Fruit fly (Drosophila melanogaster) whole organism, embryonic: ENCODE results near the gene gcm.

Source experiments
- Atf-2 ChIP-seq: fragments of 200-800 bp; sonication (Bioruptor generic); optimal IDR thresholded peaks from 2 replicates; lab custom pipeline; 2016; ENCODE audit warnings: missing biosample characterization, missing genetic modification characterization
- CG10321 ChIP-seq: fragments of 200-800 bp; sonication (Bioruptor generic); IDR thresholded peaks from 2 replicates; pipeline ENCODE4 v1.3.6; 2022; ENCODE audit warnings: missing biosample characterization, missing genetic modification characterization
- CG10462 ChIP-seq: fragments of 200-800 bp; sonication (Bioruptor generic); optimal IDR thresholded peaks from 2 replicates; lab custom pipeline; 2016; ENCODE audit warnings: missing biosample characterization, missing genetic modification characterization
- CG12236 ChIP-seq: fragments of 200-800 bp; sonication (Bioruptor generic); optimal IDR thresholded peaks from 2 replicates; lab custom pipeline; 2016; ENCODE audit warnings: missing biosample characterization, missing genetic modification characterization
- CG13123 ChIP-seq: fragments of 200-800 bp; sonication (Bioruptor generic); optimal IDR thresholded peaks from 2 replicates; lab custom pipeline; 2016; ENCODE audit warnings: missing biosample characterization, missing genetic modification characterization
- CG13296 ChIP-seq: fragments of 200-800 bp; sonication (Bioruptor generic); optimal IDR thresholded peaks from 3 replicates; lab custom pipeline; 2018; ENCODE audit warnings: missing biosample characterization, mild to moderate bottlenecking, missing genetic modification characterization
- CG13424 ChIP-seq: fragments of 200-800 bp; sonication (Bioruptor generic); optimal IDR thresholded peaks from 2 replicates; lab custom pipeline; 2019; ENCODE audit warnings: missing biosample characterization, mild to moderate bottlenecking, missing genetic modification characterization, moderate library complexity
- CG13624 ChIP-seq: fragments of 200-800 bp; sonication (Bioruptor generic); optimal IDR thresholded peaks from 2 replicates; lab custom pipeline; 2016; ENCODE audit warnings: missing biosample characterization, missing genetic modification characterization
- CG14667 ChIP-seq: fragments of 200-800 bp; sonication (Bioruptor generic); IDR thresholded peaks from 2 replicates; pipeline ENCODE4 v1.3.6; 2022; ENCODE audit warnings: missing biosample characterization, missing genetic modification characterization
- CG1602 ChIP-seq: fragments of 200-800 bp; sonication (Bioruptor generic); optimal IDR thresholded peaks from 3 replicates; lab custom pipeline; 2016; ENCODE audit warnings: missing biosample characterization, missing genetic modification characterization
- CG17385 ChIP-seq: fragments of 200-800 bp; sonication (Bioruptor generic); optimal IDR thresholded peaks from 3 replicates; lab custom pipeline; 2018; ENCODE audit warnings: missing biosample characterization, mild to moderate bottlenecking, missing genetic modification characterization
- CG17802 ChIP-seq: fragments of 200-800 bp; sonication (Bioruptor generic); optimal IDR thresholded peaks from 2 replicates; lab custom pipeline; 2018; ENCODE audit warnings: missing biosample characterization, mild to moderate bottlenecking, missing genetic modification characterization, moderate library complexity
- CG1792 ChIP-seq: fragments of 200-800 bp; sonication (Bioruptor generic); optimal IDR thresholded peaks from 2 replicates; lab custom pipeline; 2016; ENCODE audit warnings: missing biosample characterization, missing genetic modification characterization
- CG2120 ChIP-seq: fragments of 200-800 bp; sonication (Bioruptor generic); optimal IDR thresholded peaks from 3 replicates; lab custom pipeline; 2016; ENCODE audit warnings: missing biosample characterization, missing genetic modification characterization
- CG2129 ChIP-seq: fragments of 200-800 bp; sonication (Bioruptor generic); IDR thresholded peaks from 2 replicates; pipeline ENCODE4 v1.3.6; 2022; ENCODE audit warnings: missing biosample characterization, missing genetic modification characterization; ENCODE audit not compliant: partially characterized antibody
- CG32532 ChIP-seq: fragments of 200-800 bp; sonication (Bioruptor generic); IDR thresholded peaks from 2 replicates; pipeline ENCODE4 v1.3.6; 2022; ENCODE audit warnings: missing biosample characterization, missing genetic modification characterization
- CG32772 ChIP-seq: fragments of 200-800 bp; sonication (Bioruptor generic); IDR thresholded peaks from 2 replicates; pipeline ENCODE4 v1.3.6; 2022; ENCODE audit warnings: missing biosample characterization, missing genetic modification characterization
- CG4424 ChIP-seq: fragments of 200-800 bp; sonication (Bioruptor generic); optimal IDR thresholded peaks from 3 replicates; lab custom pipeline; 2016; ENCODE audit warnings: missing biosample characterization, missing genetic modification characterization
- CG4820 ChIP-seq: fragments of 200-800 bp; sonication (Bioruptor generic); optimal IDR thresholded peaks from 3 replicates; lab custom pipeline; 2016; ENCODE audit warnings: missing biosample characterization, missing genetic modification characterization
- CG5953 ChIP-seq: fragments of 200-800 bp; sonication (Bioruptor generic); IDR thresholded peaks from 2 replicates; pipeline ENCODE4 v1.3.6; 2022; ENCODE audit warnings: missing biosample characterization, missing genetic modification characterization
- CG6254 ChIP-seq: fragments of 200-800 bp; sonication (Bioruptor generic); optimal IDR thresholded peaks from 3 replicates; lab custom pipeline; 2017; ENCODE audit warnings: mild to moderate bottlenecking, missing biosample characterization, missing genetic modification reagents, missing genetic modification characterization
- CG7357 ChIP-seq: fragments of 200-800 bp; sonication (Bioruptor generic); IDR thresholded peaks from 3 replicates; pipeline ENCODE4 v1.3.6; 2022; ENCODE audit warnings: missing biosample characterization, missing genetic modification characterization
- CG8089 ChIP-seq: fragments of 200-800 bp; sonication (Bioruptor generic); optimal IDR thresholded peaks from 3 replicates; lab custom pipeline; 2016; ENCODE audit warnings: missing biosample characterization, missing genetic modification characterization
- CG9876 ChIP-seq: fragments of 200-800 bp; sonication (Bioruptor generic); optimal IDR thresholded peaks from 2 replicates; lab custom pipeline; 2016; ENCODE audit warnings: missing biosample characterization, missing genetic modification characterization
- CHES-1-like ChIP-seq: fragments of 200-800 bp; sonication (Bioruptor generic); optimal IDR thresholded peaks from 2 replicates; lab custom pipeline; 2016; ENCODE audit warnings: missing biosample characterization, missing genetic modification characterization
- Dp ChIP-seq: fragments of 200-800 bp; sonication (Bioruptor generic); optimal IDR thresholded peaks from 2 replicates; lab custom pipeline; 2018; ENCODE audit warnings: missing biosample characterization, mild to moderate bottlenecking, missing genetic modification characterization, moderate library complexity
- E2f1 ChIP-seq: fragments of 200-800 bp; sonication (Bioruptor generic); IDR thresholded peaks from 2 replicates; pipeline ENCODE4 v1.3.6; 2022; ENCODE audit warnings: missing biosample characterization, missing genetic modification characterization
- GATAe ChIP-seq: fragments of 200-800 bp; sonication (Bioruptor generic); conservative IDR thresholded peaks from 2 replicates; pipeline ENCODE4 v1.3.6; 2022; ENCODE audit warnings: missing biosample characterization, missing genetic modification characterization
- Gug ChIP-seq: fragments of 200-800 bp; sonication (Bioruptor generic); IDR thresholded peaks from 4 replicates; pipeline ENCODE4 v1.3.6; 2022; ENCODE audit warnings: missing biosample characterization, missing genetic modification characterization
- Hmr ChIP-seq: fragments of 200-800 bp; sonication (Bioruptor generic); optimal IDR thresholded peaks from 3 replicates; lab custom pipeline; 2017; ENCODE audit warnings: mild to moderate bottlenecking, missing biosample characterization, missing genetic modification reagents, missing genetic modification characterization
- Myb ChIP-seq: fragments of 200-800 bp; sonication (Bioruptor generic); optimal IDR thresholded peaks from 2 replicates; lab custom pipeline; 2016; ENCODE audit warnings: missing biosample characterization, missing genetic modification characterization
- Xrp1 ChIP-seq: fragments of 200-800 bp; sonication (Bioruptor generic); IDR thresholded peaks from 2 replicates; pipeline ENCODE4 v1.3.6; 2022; ENCODE audit warnings: missing biosample characterization, missing genetic modification characterization
- ac ChIP-seq: fragments of 200-800 bp; sonication (Bioruptor generic); optimal IDR thresholded peaks from 3 replicates; lab custom pipeline; 2017; ENCODE audit warnings: missing biosample characterization, mild to moderate bottlenecking, missing genetic modification characterization
- az2 ChIP-seq: fragments of 200-800 bp; sonication (Bioruptor generic); optimal IDR thresholded peaks from 3 replicates; lab custom pipeline; 2016; ENCODE audit warnings: missing biosample characterization, missing genetic modification characterization
- bowl ChIP-seq: fragments of 200-800 bp; sonication (Bioruptor generic); IDR thresholded peaks from 2 replicates; pipeline ENCODE4 v1.3.6; 2022; ENCODE audit warnings: missing biosample characterization, missing genetic modification characterization
- cas ChIP-seq: fragments of 200-800 bp; sonication (Bioruptor generic); IDR thresholded peaks from 2 replicates; pipeline ENCODE4 v1.3.6; 2022; ENCODE audit warnings: missing biosample characterization, missing genetic modification characterization
- crol ChIP-seq: fragments of 200-800 bp; sonication (Bioruptor generic); IDR thresholded peaks from 2 replicates; pipeline ENCODE4 v1.3.6; 2022; ENCODE audit warnings: missing biosample characterization, missing genetic modification characterization
- dati ChIP-seq: fragments of 200-800 bp; sonication (Bioruptor generic); IDR thresholded peaks from 2 replicates; pipeline ENCODE4 v1.3.6; 2022; ENCODE audit warnings: missing biosample characterization, missing genetic modification characterization
- emc ChIP-seq: fragments of 200-800 bp; sonication (Bioruptor generic); optimal IDR thresholded peaks from 2 replicates; lab custom pipeline; 2016; ENCODE audit warnings: missing biosample characterization, missing genetic modification characterization
- gce ChIP-seq: fragments of 200-800 bp; sonication (Bioruptor generic); IDR thresholded peaks from 3 replicates; pipeline ENCODE4 v1.3.6; 2022; ENCODE audit warnings: missing biosample characterization, missing genetic modification characterization
- ham ChIP-seq: fragments of 200-800 bp; sonication (Bioruptor generic); IDR thresholded peaks from 2 replicates; pipeline ENCODE4 v1.3.6; 2022; ENCODE audit warnings: missing biosample characterization, missing genetic modification characterization
- ind ChIP-seq: fragments of 200-800 bp; sonication (Bioruptor generic); optimal IDR thresholded peaks from 3 replicates; lab custom pipeline; 2016; ENCODE audit warnings: missing biosample characterization, missing genetic modification characterization
- jigr1 ChIP-seq: fragments of 200-800 bp; sonication (Bioruptor generic); IDR thresholded peaks from 3 replicates; pipeline ENCODE4 v1.3.6; 2022; ENCODE audit warnings: missing biosample characterization, missing genetic modification characterization
- lilli ChIP-seq: fragments of 200-800 bp; sonication (Bioruptor generic); optimal IDR thresholded peaks from 3 replicates; lab custom pipeline; 2016; ENCODE audit warnings: missing biosample characterization, missing genetic modification characterization
- nau ChIP-seq: fragments of 200-800 bp; sonication (Bioruptor generic); optimal IDR thresholded peaks from 3 replicates; lab custom pipeline; 2017; ENCODE audit warnings: missing biosample characterization, mild to moderate bottlenecking, missing genetic modification characterization, missing genetic modification reagents
- nerfin-2 ChIP-seq: fragments of 200-800 bp; sonication (Bioruptor generic); IDR thresholded peaks from 2 replicates; pipeline ENCODE4 v1.3.6; 2022; ENCODE audit warnings: missing biosample characterization, missing genetic modification characterization; ENCODE audit not compliant: partially characterized antibody
- otp ChIP-seq: fragments of 200-800 bp; sonication (Bioruptor generic); IDR thresholded peaks from 3 replicates; pipeline ENCODE4, ENCODE4 v1.3.6; 2022; ENCODE audit warnings: missing biosample characterization, missing genetic modification characterization
- p53 ChIP-seq: fragments of 200-800 bp; sonication (Bioruptor generic); optimal IDR thresholded peaks from 2 replicates; lab custom pipeline; 2016; ENCODE audit warnings: missing biosample characterization, missing genetic modification characterization
- pum ChIP-seq: fragments of 200-800 bp; sonication (Bioruptor generic); optimal IDR thresholded peaks from 2 replicates; lab custom pipeline; 2016; ENCODE audit warnings: missing biosample characterization, missing genetic modification characterization
- sob ChIP-seq: fragments of 200-800 bp; sonication (Bioruptor generic); IDR thresholded peaks from 2 replicates; pipeline ENCODE4 v1.3.6; 2022; ENCODE audit warnings: missing biosample characterization, missing genetic modification characterization
- tio ChIP-seq: fragments of 200-800 bp; sonication (Bioruptor generic); optimal IDR thresholded peaks from 2 replicates; lab custom pipeline; 2017; ENCODE audit warnings: missing biosample characterization, missing genetic modification characterization, inconsistent platforms
- vnd ChIP-seq: fragments of 200-800 bp; sonication (Bioruptor generic); IDR thresholded peaks from 3 replicates; pipeline ENCODE4 v1.3.6; 2022; ENCODE audit warnings: missing biosample characterization, missing genetic modification characterization; ENCODE audit not compliant: partially characterized antibody
- zen ChIP-seq: fragments of 200-800 bp; sonication (Bioruptor generic); optimal IDR thresholded peaks from 3 replicates; lab custom pipeline; 2018; ENCODE audit warnings: missing biosample characterization, mild to moderate bottlenecking, missing genetic modification characterization, moderate library complexity
- zfh2 ChIP-seq: fragments of 200-800 bp; sonication (Bioruptor generic); optimal IDR thresholded peaks from 2 replicates; lab custom pipeline; 2016; ENCODE audit warnings: missing biosample characterization, missing genetic modification characterization

The gcm gene

DNA sequence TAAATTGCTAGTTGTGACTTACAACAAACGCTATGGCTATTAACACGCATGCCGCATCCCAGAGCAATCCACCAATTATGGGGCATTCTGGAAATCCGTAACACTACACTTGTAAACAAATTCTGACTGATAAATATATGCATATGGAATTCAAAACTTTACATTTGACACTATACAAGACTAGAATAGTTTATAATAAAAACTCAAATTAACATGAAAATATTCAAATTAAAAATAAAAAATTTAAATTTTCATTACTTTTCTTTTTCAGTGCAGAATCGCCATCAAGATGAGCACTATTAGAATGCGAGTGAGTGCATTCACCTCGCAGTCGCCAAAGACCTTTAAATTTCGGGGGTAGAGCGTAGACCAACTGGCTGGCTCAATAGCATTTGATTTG, 4.4 kb upstream of the gcm start (continued):
- TF ChIP-seq az2 (no peak), cas (GFP tag; lab: Robert Waterston, UW) (no peak), ac (GFP tag; lab: Kevin White, UChicago) (no peak), CG10462 (no peak), CG2120 (GFP tag; lab: Kevin White, UChicago) (no peak), CG4820 (GFP tag; lab: Kevin White, UChicago) (no peak), CG17385 (GFP tag; lab: Kevin White, UChicago) (no peak), lilli (GFP tag; lab: Kevin White, UChicago) (no peak), CG14667 (GFP tag; lab: Robert Waterston, UW) (no peak), ind (GFP tag; lab: Kevin White, UChicago) (no peak), CG13296 (no peak), p53 (GFP tag; lab: Kevin White, UChicago) (no peak), emc (GFP tag; lab: Kevin White, UChicago) (no peak), CG1792 (GFP tag; lab: Kevin White, UChicago) (no peak), CG32772 (peak; percentile 32; the same call in 1 of the 2 replicates), E2f1 (peak; percentile 15; the same call in 1 of the 2 replicates), GATAe (no peak), otp (no peak), CG9876 (no peak), Myb (GFP tag; lab: Kevin White, UChicago) (no peak), CG5953 (GFP tag; lab: Robert Waterston, UW) (no peak), CG13424 (peak; percentile 26), dati (GFP tag; lab: Robert Waterston, UW) (no peak), Gug (GFP tag; lab: Robert Waterston, UW) (no peak), nerfin-2 (GFP tag; lab: Robert Waterston, UW) (no peak), Xrp1 (GFP tag; lab: Robert Waterston, UW) (peak; percentile 73), crol (GFP tag; lab: Robert Waterston, UW) (no peak), sob (no peak), Atf-2 (GFP tag; lab: Kevin White, UChicago) (no peak), CG13123 (GFP tag; lab: Kevin White, UChicago) (no peak), Dp (GFP tag; lab: Kevin White, UChicago) (no peak), CHES-1-like (GFP tag; lab: Kevin White, UChicago) (no peak), zen (tag; lab: Kevin White, UChicago) (peak; percentile 50), zfh2 (no peak), jigr1 (GFP tag; lab: Robert Waterston, UW) (no peak), CG4424 (GFP tag; lab: Kevin White, UChicago) (peak; percentile 30), ham (GFP tag; lab: Robert Waterston, UW) (no peak), nau (no peak), tio (GFP tag; lab: Kevin White, UChicago) (no peak), vnd (GFP tag; lab: Robert Waterston, UW) (no peak), pum (GFP tag; lab: Kevin White, UChicago) (no peak), gce (GFP tag; lab: Robert Waterston, UW) (no peak), CG8089 (no peak), CG2129 (GFP tag; lab: Robert Waterston, UW) (no peak), CG13624 (GFP tag; lab: Kevin White, UChicago) (no peak), CG7357 (GFP tag; lab: Robert Waterston, UW) (no peak), bowl (no peak), Hmr (GFP tag; lab: Kevin White, UChicago) (no peak), CG12236 (GFP tag; lab: Kevin White, UChicago) (no peak), CG17802 (no peak), CG6254 (GFP tag; lab: Kevin White, UChicago) (peak; percentile 36), CG10321 (no peak), CG1602 (GFP tag; lab: Kevin White, UChicago) (no peak), CG32532 (GFP tag; lab: Robert Waterston, UW) (no peak)
